Worm (Caenorhabditis elegans) whole organism, L3 larva: ENCODE results near the gene B0361.3.
A peak's percentile ranks its signal among the peaks of the same experiment; 100 is the strongest.

Source experiments
- R02D3.7 ChIP-seq: fragments of 150-350 bp; optimal IDR thresholded peaks from 2 replicates; lab custom pipeline; 2014; ENCODE audit warnings: missing biosample characterization, missing genetic modification characterization
- ZK546.5 ChIP-seq: sonication (generic microtip); optimal IDR thresholded peaks from 2 replicates; lab custom pipeline; 2017; ENCODE audit warnings: missing biosample characterization, missing genetic modification characterization
- ama-1 ChIP-seq: fragments of 150-350 bp; optimal IDR thresholded peaks from 2 replicates; lab custom pipeline; 2018
- ceh-9 ChIP-seq: sonication (generic microtip); optimal IDR thresholded peaks from 2 replicates; lab custom pipeline; 2018; ENCODE audit warnings: missing biosample characterization, missing genetic modification characterization
- daf-12 ChIP-seq: fragments of 150-350 bp; optimal IDR thresholded peaks from 2 replicates; lab custom pipeline; 2014; ENCODE audit warnings: missing biosample characterization, missing genetic modification reagents, missing genetic modification characterization
- egl-27 ChIP-seq: sonication (generic microtip); optimal IDR thresholded peaks from 4 replicates; lab custom pipeline; 2017; ENCODE audit warnings: missing biosample characterization, missing genetic modification reagents, missing genetic modification characterization
- egl-5 ChIP-seq: fragments of 150-350 bp; optimal IDR thresholded peaks from 2 replicates; lab custom pipeline; 2017; ENCODE audit warnings: missing biosample characterization, missing genetic modification reagents, missing genetic modification characterization, inconsistent platforms
- elt-1 ChIP-seq: fragments of 150-350 bp; optimal IDR thresholded peaks from 2 replicates; lab custom pipeline; 2014; ENCODE audit warnings: missing biosample characterization, missing genetic modification characterization
- eor-1 ChIP-seq, 2 experiments: fragments of 150-350 bp; optimal IDR thresholded peaks; 2 replicates each; lab custom pipeline; 2014 to 2018; ENCODE audit warnings: missing biosample characterization in 2 of 2, missing genetic modification characterization in 2 of 2
- fkh-10 ChIP-seq: sonication (generic microtip); optimal IDR thresholded peaks from 2 replicates; lab custom pipeline; 2017; ENCODE audit warnings: missing biosample characterization, missing genetic modification reagents, missing genetic modification characterization
- fkh-2 ChIP-seq: fragments of 150-350 bp; optimal IDR thresholded peaks from 2 replicates; lab custom pipeline; 2014; ENCODE audit warnings: missing biosample characterization, missing genetic modification reagents, missing genetic modification characterization
- fos-1 ChIP-seq: fragments of 150-350 bp; optimal IDR thresholded peaks from 2 replicates; lab custom pipeline; 2014; ENCODE audit warnings: missing biosample characterization, missing genetic modification characterization
- hmg-11 ChIP-seq: sonication (generic microtip); optimal IDR thresholded peaks from 2 replicates; lab custom pipeline; 2016; ENCODE audit warnings: missing genetic modification characterization, missing compliant biosample characterization
- jun-1 ChIP-seq: fragments of 150-350 bp; optimal IDR thresholded peaks from 2 replicates; lab custom pipeline; 2014; ENCODE audit warnings: missing biosample characterization, missing genetic modification reagents, missing genetic modification characterization
- lsy-12 ChIP-seq: sonication (generic microtip); optimal IDR thresholded peaks from 2 replicates; lab custom pipeline; 2016; ENCODE audit warnings: mild to moderate bottlenecking, missing genetic modification characterization, missing compliant biosample characterization
- mml-1 ChIP-seq: fragments of 150-350 bp; sonication (generic microtip); optimal IDR thresholded peaks from 3 replicates; lab custom pipeline; 2014; ENCODE audit warnings: missing biosample characterization, missing genetic modification characterization
- nfya-1 ChIP-seq: sonication (generic microtip); optimal IDR thresholded peaks from 2 replicates; lab custom pipeline; 2017; ENCODE audit warnings: missing genetic modification characterization, mild to moderate bottlenecking, missing compliant biosample characterization, antibody characterized with exemption, moderate library complexity; ENCODE audit not compliant: insufficient read depth
- nhr-11 ChIP-seq: fragments of 150-350 bp; optimal IDR thresholded peaks from 2 replicates; lab custom pipeline; 2014; ENCODE audit warnings: missing biosample characterization, missing genetic modification characterization
- nhr-12 ChIP-seq: fragments of 150-350 bp; optimal IDR thresholded peaks from 2 replicates; lab custom pipeline; 2014; ENCODE audit warnings: missing biosample characterization, missing genetic modification characterization
- nhr-23 ChIP-seq: fragments of 150-350 bp; optimal IDR thresholded peaks from 2 replicates; lab custom pipeline; 2014; ENCODE audit warnings: missing biosample characterization, missing genetic modification reagents, missing genetic modification characterization
- nhr-28 ChIP-seq: fragments of 150-350 bp; optimal IDR thresholded peaks from 2 replicates; lab custom pipeline; 2014; ENCODE audit warnings: missing biosample characterization, missing genetic modification characterization
- nhr-67 ChIP-seq: fragments of 150-350 bp; optimal IDR thresholded peaks from 2 replicates; lab custom pipeline; 2014; ENCODE audit warnings: missing biosample characterization, missing genetic modification characterization
- nhr-76 ChIP-seq: fragments of 150-350 bp; sonication (generic microtip); optimal IDR thresholded peaks from 5 replicates; lab custom pipeline; 2014; ENCODE audit warnings: missing biosample characterization, missing genetic modification characterization
- nhr-77 ChIP-seq: fragments of 150-350 bp; optimal IDR thresholded peaks from 2 replicates; lab custom pipeline; 2014; ENCODE audit warnings: missing biosample characterization, missing genetic modification characterization
- skn-1 ChIP-seq: fragments of 150-350 bp; optimal IDR thresholded peaks from 2 replicates; lab custom pipeline; 2014; ENCODE audit warnings: missing biosample characterization, missing genetic modification characterization
- snpc-4 ChIP-seq: fragments of 150-350 bp; optimal IDR thresholded peaks from 2 replicates; lab custom pipeline; 2014; ENCODE audit warnings: missing biosample characterization, missing genetic modification characterization
- tbx-2 ChIP-seq: sonication (generic microtip); optimal IDR thresholded peaks from 2 replicates; lab custom pipeline; 2016; ENCODE audit warnings: mild to moderate bottlenecking, missing genetic modification characterization, missing compliant biosample characterization
- unc-39 ChIP-seq: sonication (generic microtip); optimal IDR thresholded peaks from 4 replicates; lab custom pipeline; 2017; ENCODE audit warnings: missing biosample characterization, missing genetic modification characterization
- unc-62 ChIP-seq: fragments of 150-350 bp; sonication (generic microtip); optimal IDR thresholded peaks from 4 replicates; lab custom pipeline; 2014; ENCODE audit warnings: missing biosample characterization, missing genetic modification reagents, missing genetic modification characterization
- zag-1 ChIP-seq: fragments of 150-350 bp; optimal IDR thresholded peaks from 2 replicates; lab custom pipeline; 2014; ENCODE audit warnings: missing biosample characterization, missing genetic modification characterization
- ztf-11 ChIP-seq: fragments of 150-350 bp; optimal IDR thresholded peaks from 2 replicates; lab custom pipeline; 2014; ENCODE audit warnings: missing biosample characterization, missing genetic modification characterization

The B0361.3 gene

ce11 chrIII:7238727-7239126 is 42.5 kb upstream of the B0361.3 start, which contains the start of gene pars-1:
pars-1 (plus strand) TSS chrIII:7239027.
- TF ChIP-seq nhr-67 (tag; lab: Kevin White, UChicago) (no peak), mml-1 (tag; lab: Kevin White, UChicago) (no peak), ceh-9 (no peak), ama-1 (lab: Kevin White, UChicago) (no peak), R02D3.7 (tag; lab: Kevin White, UChicago) (no peak), skn-1 (no peak), ztf-11 (no peak), jun-1 (no peak), lsy-12 (tag; lab: Kevin White, UChicago) (no peak), fos-1 (tag; lab: Kevin White, UChicago) (no peak), nhr-77 (tag; lab: Kevin White, UChicago) (no peak)
- TF ChIP-seq, all 47 proteins: peak for 0

DNA sequence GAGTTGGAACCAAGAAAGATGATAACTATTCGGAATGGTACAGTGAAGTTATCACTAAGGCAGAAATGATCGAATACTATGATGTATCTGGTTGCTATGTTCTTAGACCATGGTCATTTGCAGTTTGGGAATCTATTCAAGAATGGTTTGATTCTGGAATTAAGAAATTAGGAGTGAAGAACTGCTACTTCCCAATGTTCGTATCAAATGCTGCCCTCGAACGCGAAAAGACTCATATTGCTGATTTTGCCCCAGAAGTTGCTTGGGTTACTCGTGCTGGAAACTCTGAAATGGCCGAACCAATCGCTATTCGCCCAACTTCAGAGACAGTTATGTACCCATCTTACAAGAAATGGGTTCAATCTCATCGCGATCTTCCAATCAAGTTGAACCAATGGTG is 41.8 kb upstream of the B0361.3 start:
- TF ChIP-seq eor-1 (tag; optimal IDR thresholded peaks at IDR 0.05; lab: Kevin White, UChicago) (no peak), mml-1 (tag; lab: Kevin White, UChicago) (no peak), nhr-76 (tag; lab: Kevin White, UChicago) (no peak)

- no peak for TF ChIP-seq unc-62
- TF ChIP-seq daf-12 (tag; lab: Kevin White, UChicago): no peak
- TF ChIP-seq snpc-4: no peak
- TF ChIP-seq fkh-2 (tag; lab: Kevin White, UChicago): no peak
- no peak for TF ChIP-seq ztf-11
- TF ChIP-seq eor-1 (tag; optimal IDR thresholded peaks at IDR 0.05; lab: Kevin White, UChicago): no peak
- no peak for TF ChIP-seq lsy-12 (tag; lab: Kevin White, UChicago)
- TF ChIP-seq nhr-23: no peak
- TF ChIP-seq ZK546.5 (tag; lab: Kevin White, UChicago): no peak
- TF ChIP-seq skn-1: no peak
- TF ChIP-seq egl-27 (tag; lab: Kevin White, UChicago): no peak
- no peak for TF ChIP-seq nhr-11 (tag; lab: Kevin White, UChicago)
- TF ChIP-seq, all 47 proteins: peak for 0
Measured at ce11 chrIII:7241065-7241464, 40.2 kb upstream of the B0361.3 start, which contains the start of gene ztf-31. ztf-31 (plus strand) TSS chrIII:7241365.

DNA sequence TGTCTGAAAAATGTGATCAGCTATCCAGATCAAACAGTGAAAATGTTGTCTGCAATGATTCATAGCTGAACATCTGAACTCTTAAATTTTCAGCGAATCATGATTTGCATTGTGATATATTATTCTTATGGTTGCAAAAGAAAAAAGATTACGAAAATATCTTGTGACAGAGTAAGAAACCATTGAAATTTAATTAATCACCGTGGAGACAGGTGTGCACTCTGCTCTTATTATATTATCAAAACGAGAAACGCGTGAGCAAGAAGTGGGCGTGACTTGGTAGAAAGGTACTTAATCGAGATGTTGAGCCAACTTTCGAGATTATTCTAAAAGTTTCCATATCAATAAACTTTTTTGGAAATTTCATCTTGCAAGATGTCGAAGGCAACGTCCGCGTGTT is 38.3 kb upstream of the B0361.3 start, which contains the start of gene osm-10:
osm-10 (plus strand) TSS at position 293 of the 400 bp plus-strand sequence.
- TF ChIP-seq elt-1 (no peak), fkh-2 (tag; lab: Kevin White, UChicago) (no peak), egl-5 (tag; lab: Kevin White, UChicago) (no peak)

DNA sequence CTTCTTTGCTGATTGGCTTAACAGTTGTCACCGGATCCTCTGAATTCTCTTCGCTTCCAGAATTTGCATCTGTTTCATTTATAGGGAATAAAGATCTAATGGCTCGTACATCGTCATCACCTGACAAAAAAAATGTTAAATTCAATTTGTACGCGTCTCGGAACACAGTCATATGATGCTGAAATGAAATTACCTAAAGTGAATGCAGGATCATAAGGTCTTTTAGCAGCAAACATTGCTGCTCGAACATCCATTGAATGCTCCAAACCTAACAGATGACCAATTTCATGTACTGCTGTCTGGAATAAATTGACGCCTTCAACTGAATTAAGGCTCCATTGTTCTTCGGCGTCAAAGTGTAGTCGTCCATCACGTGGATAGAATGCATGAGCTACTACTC is 34.9 kb upstream of the B0361.3 start:
- TF ChIP-seq nhr-23 (no peak), eor-1 (tag; optimal IDR thresholded peaks at IDR 0.05; lab: Kevin White, UChicago) (no peak), lsy-12 (tag; lab: Kevin White, UChicago) (no peak), fkh-10 (GFP tag; lab: Kevin White, UChicago) (peak; percentile 81)

DNA sequence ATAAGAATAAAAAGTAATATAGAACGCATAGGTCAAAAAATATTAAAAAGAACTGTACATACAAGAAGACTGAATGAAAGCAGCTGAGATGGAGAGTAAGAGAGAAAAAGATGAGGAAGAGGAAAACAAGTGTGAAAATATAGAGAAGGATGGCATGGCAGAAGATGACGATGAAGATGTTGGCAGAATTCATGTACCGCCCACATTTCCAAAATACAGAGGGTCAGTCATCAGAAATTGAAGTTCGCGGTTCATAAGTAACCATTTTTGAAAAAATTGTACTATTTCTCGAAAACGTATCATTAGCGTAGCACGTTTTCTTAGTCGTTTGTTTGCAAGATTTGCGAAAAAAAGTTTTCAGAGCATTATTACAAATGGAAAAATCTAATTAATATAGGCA is 33.5 kb upstream of the B0361.3 start, which contains the start of gene zmp-6:
zmp-6 (minus strand) TSS at position 101 of the 400 bp plus-strand sequence.
- TF ChIP-seq hmg-11 (tag; lab: Kevin White, UChicago): no peak
- no peak for TF ChIP-seq fkh-2 (tag; lab: Kevin White, UChicago)
- TF ChIP-seq nhr-28: no peak
- TF ChIP-seq nhr-12: no peak

- no peak for TF ChIP-seq nhr-23
- no peak for TF ChIP-seq zag-1 (tag; lab: Kevin White, UChicago)
- peak; percentile 71 for TF ChIP-seq fkh-10 (GFP tag; lab: Kevin White, UChicago)
- no peak for TF ChIP-seq unc-39 (tag; lab: Kevin White, UChicago)
- TF ChIP-seq eor-1 (tag; optimal IDR thresholded peaks at IDR 0.05; lab: Kevin White, UChicago): no peak
- no peak for TF ChIP-seq tbx-2 (tag; lab: Kevin White, UChicago)
- peak; percentile 16 for TF ChIP-seq nfya-1
Measured at ce11 chrIII:7253669-7254068, 27.6 kb upstream of the B0361.3 start.
